Worm (Caenorhabditis elegans): ENCODE measurements around the gene pqn-73.

Gene pqn-73

ce11 chrII:8561227-8561626 is 20.7 kb downstream of the pqn-73 start, which contains the start of gene iff-2 (continued):
- TF ChIP-seq die-1 (tag; optimal IDR thresholded peaks at IDR 0.05) (peak; percentile 66), ekl-4 (GFP tag; IDR thresholded peaks at IDR 0.05) (peak; percentile 97), zim-3 (tag; optimal IDR thresholded peaks at IDR 0.05) (peak; percentile 64), B0019.2 (GFP tag; conservative IDR thresholded peaks at IDR 0.05) (no peak), rpc-1 (optimal IDR thresholded peaks at IDR 0.05) (peak; percentile 6), rpc-1 (tag; optimal IDR thresholded peaks at IDR 0.05) (no peak), lir-1 (GFP tag; conservative IDR thresholded peaks at IDR 0.05) (peak; percentile 97), B0261.1 (tag; optimal IDR thresholded peaks at IDR 0.05) (peak; percentile 38), rec-8 (tag; optimal IDR thresholded peaks at IDR 0.05) (no peak), madf-6 (GFP tag; IDR thresholded peaks at IDR 0.05) (no peak), nhr-179 (tag; optimal IDR thresholded peaks at IDR 0.05) (no peak), nhr-80 (tag; optimal IDR thresholded peaks at IDR 0.05) (peak; percentile 100), snpc-1.1 (tag; optimal IDR thresholded peaks at IDR 0.05; ENCODE audit: insufficient read depth) (peak; percentile 14), cebp-1 (GFP tag; IDR thresholded peaks at IDR 0.05) (peak; percentile 89), cebp-1 (tag; optimal IDR thresholded peaks at IDR 0.05) (peak; percentile 97), mcd-1 (GFP tag; IDR thresholded peaks at IDR 0.05) (peak; percentile 100), mel-28 (tag; optimal IDR thresholded peaks at IDR 0.05; ENCODE audit: borderline replicate concordance) (no peak), F39B2.1 (GFP tag; IDR thresholded peaks at IDR 0.05) (no peak), snpc-4 (GFP tag; optimal IDR thresholded peaks at IDR 0.05) (no peak), snpc-4 (tag; optimal IDR thresholded peaks at IDR 0.05) (peak in 3 of 4 experiments; percentile 84 to 89 (median 89)), D2030.7 (GFP tag; IDR thresholded peaks at IDR 0.05) (no peak), aptf-3 (GFP tag; IDR thresholded peaks at IDR 0.05) (no peak), lag-1 (GFP tag; IDR thresholded peaks at IDR 0.05) (peak; percentile 29; the same call in 1 of the 2 replicates), ceh-27 (GFP tag; optimal IDR thresholded peaks at IDR 0.05) (peak; percentile 100), attf-3 (GFP tag; conservative IDR thresholded peaks at IDR 0.05) (peak; percentile 85), F52B5.7 (tag; optimal IDR thresholded peaks at IDR 0.05) (peak; percentile 85), ztf-28 (GFP tag; IDR thresholded peaks at IDR 0.05) (peak; percentile 72; the same call in 1 of the 2 replicates), nfya-1 (tag; optimal IDR thresholded peaks at IDR 0.05; ENCODE audit: borderline replicate concordance, insufficient read depth) (no peak), F33H1.4 (GFP tag; IDR thresholded peaks at IDR 0.05) (peak; percentile 81), him-1 (tag; optimal IDR thresholded peaks at IDR 0.05) (no peak), attf-6 (GFP tag; IDR thresholded peaks at IDR 0.05) (peak; percentile 53; the same call in 1 of the 2 replicates), madf-10 (tag; optimal IDR thresholded peaks at IDR 0.05) (peak; percentile 95), ZK185.1 (tag; optimal IDR thresholded peaks at IDR 0.05; ENCODE audit: poor library complexity, severe bottlenecking) (peak; percentile 95), dox-1 (GFP tag; IDR thresholded peaks at IDR 0.05) (no peak; the same call in none of the 2 replicates), bed-2 (GFP tag; IDR thresholded peaks at IDR 0.05) (peak; percentile 84; the same call in 1 of the 2 replicates), attf-5 (GFP tag; optimal IDR thresholded peaks at IDR 0.05) (peak; percentile 100), athp-1 (tag; optimal IDR thresholded peaks at IDR 0.05) (peak; percentile 89), F57C9.4 (tag; optimal IDR thresholded peaks at IDR 0.05) (no peak), pbrm-1 (GFP tag; IDR thresholded peaks at IDR 0.05) (peak; percentile 98), egrh-3 (GFP tag; IDR thresholded peaks at IDR 0.05) (no peak), nhr-27 (tag; optimal IDR thresholded peaks at IDR 0.05) (peak; percentile 62), ceh-40 (GFP tag; IDR thresholded peaks at IDR 0.05) (0 out of 2 replicates have a peak, but pooled peaks have one; percentile 64), F55B11.4 (tag; optimal IDR thresholded peaks at IDR 0.05; ENCODE audit: borderline replicate concordance, insufficient read depth) (no peak), egl-18 (GFP tag; IDR thresholded peaks at IDR 0.05) (0 out of 2 replicates have a peak, but pooled peaks have one; percentile 58), ceh-100 (GFP tag; IDR thresholded peaks at IDR 0.05) (peak; percentile 89), chd-7 (tag; optimal IDR thresholded peaks at IDR 0.05) (peak; percentile 94), let-526 (GFP tag; IDR thresholded peaks at IDR 0.05) (peak; percentile 96), let-607 (tag; optimal IDR thresholded peaks at IDR 0.05) (peak; percentile 99)

Data from whole organism, young adult.